Worm (Caenorhabditis elegans) whole organism, L1 larva: ENCODE results near the gene Y75B8A.19.

Experiments used
- C04F5.9 ChIP-seq: sonication (generic microtip); optimal IDR thresholded peaks from 2 replicates; lab custom pipeline; 2016; ENCODE audit warnings: missing genetic modification characterization, missing compliant biosample characterization
- C16A3.4 ChIP-seq: fragments of 150-350 bp; optimal IDR thresholded peaks from 2 replicates; lab custom pipeline; 2014; ENCODE audit warnings: missing biosample characterization, missing genetic modification characterization
- C34B4.2 ChIP-seq: sonication (generic microtip); optimal IDR thresholded peaks from 2 replicates; lab custom pipeline; 2017; ENCODE audit warnings: mild to moderate bottlenecking, missing genetic modification characterization, missing compliant biosample characterization
- aly-2 ChIP-seq: fragments of 150-350 bp; optimal IDR thresholded peaks from 2 replicates; lab custom pipeline; 2014; ENCODE audit warnings: missing biosample characterization, missing genetic modification characterization
- blmp-1 ChIP-seq: fragments of 150-350 bp; optimal IDR thresholded peaks from 2 replicates; lab custom pipeline; 2014; ENCODE audit warnings: missing biosample characterization, missing genetic modification characterization
- ceh-63 ChIP-seq: fragments of 200-800 bp; sonication (Bioruptor generic); optimal IDR thresholded peaks from 2 replicates; lab custom pipeline; 2018; ENCODE audit warnings: mild to moderate bottlenecking, missing genetic modification characterization, missing compliant biosample characterization
- ceh-8 ChIP-seq: fragments of 200-800 bp; sonication (Bioruptor generic); optimal IDR thresholded peaks from 2 replicates; lab custom pipeline; 2018; ENCODE audit warnings: mild to moderate bottlenecking, missing genetic modification characterization, moderate library complexity, missing compliant biosample characterization
- ces-1 ChIP-seq: fragments of 150-350 bp; optimal IDR thresholded peaks from 2 replicates; lab custom pipeline; 2014; ENCODE audit warnings: missing biosample characterization, missing genetic modification reagents, missing genetic modification characterization
- dpl-1 ChIP-seq, 3 experiments: fragments of 150-350 bp in 2 of 3; sonication (generic microtip) in 1 of 3; optimal IDR thresholded peaks; 2 replicates each; lab custom pipeline; 2014 to 2017; ENCODE audit warnings: missing biosample characterization in 3 of 3, missing genetic modification characterization in 3 of 3, missing genetic modification reagents in 3 of 3
- efl-1 ChIP-seq, 4 experiments: fragments of 150-350 bp; optimal IDR thresholded peaks in 3 of 4; peaks in 1 of 4; 1 replicate in 1 of 4; 2 replicates in 3 of 4; lab custom pipeline; 2014; ENCODE audit warnings: missing biosample characterization in 2 of 4, missing genetic modification characterization in 2 of 4, missing genetic modification reagents in 2 of 4
- egl-27 ChIP-seq, 2 experiments: fragments of 150-350 bp in 1 of 2; sonication (generic microtip); optimal IDR thresholded peaks; 3 replicates each; lab custom pipeline; 2017 to 2018; ENCODE audit warnings: missing biosample characterization in 2 of 2, missing genetic modification characterization in 2 of 2, missing genetic modification reagents in 2 of 2
- ets-5 ChIP-seq: fragments of 200-800 bp; sonication (Bioruptor generic); IDR thresholded peaks from 2 replicates; pipeline ENCODE4 v1.3.6; 2022; ENCODE audit warnings: missing genetic modification characterization, missing compliant biosample characterization
- fkh-8 ChIP-seq: sonication (generic microtip); optimal IDR thresholded peaks from 2 replicates; lab custom pipeline; 2016; ENCODE audit warnings: mild to moderate bottlenecking, missing genetic modification characterization, missing compliant biosample characterization
- hpl-2 ChIP-seq: fragments of 150-350 bp; optimal IDR thresholded peaks from 2 replicates; lab custom pipeline; 2014; ENCODE audit warnings: missing biosample characterization, missing genetic modification reagents, missing genetic modification characterization
- lin-13 ChIP-seq: fragments of 150-350 bp; optimal IDR thresholded peaks from 2 replicates; lab custom pipeline; 2014; ENCODE audit warnings: missing biosample characterization, missing genetic modification reagents, missing genetic modification characterization
- lin-15B ChIP-seq: fragments of 150-350 bp; sonication (generic microtip); optimal IDR thresholded peaks from 3 replicates; lab custom pipeline; 2014; ENCODE audit warnings: missing biosample characterization, missing genetic modification characterization
- lsy-2 ChIP-seq, 2 experiments: fragments of 150-350 bp; optimal IDR thresholded peaks; 2 replicates each; lab custom pipeline; 2014; ENCODE audit warnings: missing biosample characterization in 2 of 2, missing genetic modification characterization in 2 of 2
- nhr-12 ChIP-seq: sonication (generic microtip); optimal IDR thresholded peaks from 2 replicates; lab custom pipeline; 2017; ENCODE audit warnings: missing biosample characterization, missing genetic modification characterization
- nhr-19 ChIP-seq: fragments of 200-800 bp; sonication (Bioruptor generic); conservative IDR thresholded peaks from 2 replicates; pipeline ENCODE4 v1.3.6; 2022; ENCODE audit warnings: missing genetic modification characterization, missing compliant biosample characterization
- nhr-20 ChIP-seq: sonication (generic microtip); optimal IDR thresholded peaks from 2 replicates; lab custom pipeline; 2016; ENCODE audit warnings: mild to moderate bottlenecking, missing genetic modification characterization, missing compliant biosample characterization
- nhr-28 ChIP-seq: fragments of 150-350 bp; optimal IDR thresholded peaks from 2 replicates; lab custom pipeline; 2014; ENCODE audit warnings: missing biosample characterization, missing genetic modification characterization
- nhr-71 ChIP-seq: sonication (generic microtip); optimal IDR thresholded peaks from 2 replicates; lab custom pipeline; 2016; ENCODE audit warnings: mild to moderate bottlenecking, missing genetic modification characterization, moderate library complexity, missing compliant biosample characterization
- nhr-84 ChIP-seq: sonication (generic microtip); optimal IDR thresholded peaks from 2 replicates; lab custom pipeline; 2017; ENCODE audit warnings: missing biosample characterization, missing genetic modification characterization
- nhr-85 ChIP-seq: sonication (generic microtip); peaks from one replicate; lab custom pipeline; 2016; ENCODE audit warnings: missing genetic modification characterization, inconsistent platforms, missing compliant biosample characterization
- pag-3 ChIP-seq: sonication (generic microtip); optimal IDR thresholded peaks from 2 replicates; lab custom pipeline; 2017; ENCODE audit warnings: missing genetic modification characterization, mild to moderate bottlenecking, missing compliant biosample characterization, antibody characterized with exemption, borderline replicate concordance; ENCODE audit not compliant: insufficient read depth
- pax-3 ChIP-seq: fragments of 200-800 bp; sonication (Bioruptor generic); optimal IDR thresholded peaks from 2 replicates; lab custom pipeline; 2018; ENCODE audit warnings: mild to moderate bottlenecking, missing genetic modification characterization, moderate library complexity, missing compliant biosample characterization
- pqm-1 ChIP-seq: sonication (generic microtip); optimal IDR thresholded peaks from 3 replicates; lab custom pipeline; 2017; ENCODE audit warnings: missing biosample characterization, missing genetic modification characterization
- skn-1 ChIP-seq: fragments of 150-350 bp; optimal IDR thresholded peaks from 2 replicates; lab custom pipeline; 2014; ENCODE audit warnings: missing biosample characterization, missing genetic modification characterization
- snpc-4 ChIP-seq: fragments of 150-350 bp; optimal IDR thresholded peaks from 2 replicates; lab custom pipeline; 2014; ENCODE audit warnings: missing biosample characterization, missing genetic modification characterization
- snu-23 ChIP-seq: sonication (generic microtip); optimal IDR thresholded peaks from 2 replicates; lab custom pipeline; 2016; ENCODE audit warnings: missing genetic modification characterization, missing compliant biosample characterization
- sptf-1 ChIP-seq: fragments of 150-350 bp; optimal IDR thresholded peaks from 2 replicates; lab custom pipeline; 2014; ENCODE audit warnings: missing biosample characterization, missing genetic modification characterization
- unc-98 ChIP-seq: fragments of 200-800 bp; sonication (Bioruptor generic); IDR thresholded peaks from 2 replicates; pipeline ENCODE4 v1.3.6; 2022; ENCODE audit warnings: missing genetic modification characterization, missing compliant biosample characterization
- vab-15 ChIP-seq: sonication (generic microtip); optimal IDR thresholded peaks from 2 replicates; lab custom pipeline; 2017; ENCODE audit warnings: missing genotype, mild to moderate bottlenecking, missing genetic modification characterization, missing compliant biosample characterization
- xbp-1 ChIP-seq: sonication (generic microtip); optimal IDR thresholded peaks from 2 replicates; lab custom pipeline; 2016; ENCODE audit warnings: missing genetic modification characterization, missing compliant biosample characterization
- zag-1 ChIP-seq: fragments of 150-350 bp; optimal IDR thresholded peaks from 2 replicates; lab custom pipeline; 2014; ENCODE audit warnings: missing biosample characterization, missing genetic modification characterization

Y75B8A.19 gene

DNA sequence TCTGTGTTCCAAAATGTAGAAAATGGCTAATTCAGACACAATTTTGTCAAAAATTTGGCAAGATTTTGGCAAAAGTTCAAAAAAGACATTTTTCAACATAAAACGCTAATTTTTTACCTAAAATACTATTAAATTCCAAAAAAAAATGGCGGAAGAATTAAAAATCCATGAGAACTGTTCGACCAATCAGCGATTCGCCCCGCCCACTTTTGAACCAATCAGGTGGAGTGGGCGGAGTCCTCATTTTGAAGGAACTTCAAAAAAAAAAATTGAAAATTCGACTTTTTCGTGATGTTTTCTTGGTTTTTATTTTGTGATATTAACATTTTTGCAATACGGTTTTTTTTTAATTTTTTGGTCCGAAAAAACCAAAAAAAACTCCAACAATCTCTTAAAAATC is 1.5 kb downstream of the Y75B8A.19 start:
- no peak for TF ChIP-seq lsy-2 (tag; optimal IDR thresholded peaks at IDR 0.05; lab: Kevin White, UChicago)
- TF ChIP-seq pqm-1, result no peak
- no peak for TF ChIP-seq nhr-84 (tag; lab: Kevin White, UChicago)
- no peak for TF ChIP-seq ceh-63 (GFP tag; lab: Kevin White, UChicago)
- no peak for TF ChIP-seq nhr-19
- TF ChIP-seq nhr-28 (tag; lab: Kevin White, UChicago), result no peak
- TF ChIP-seq snpc-4 (tag; lab: Kevin White, UChicago), result no peak
- no peak for TF ChIP-seq ces-1 (GFP tag; lab: Kevin White, UChicago)
- no peak for TF ChIP-seq unc-98 (GFP tag; lab: Robert Waterston, UW)
- TF ChIP-seq lin-13, result no peak
- no peak for TF ChIP-seq C04F5.9 (tag; lab: Kevin White, UChicago)
- TF ChIP-seq dpl-1 (GFP tag; optimal IDR thresholded peaks at IDR 0.05; lab: Kevin White, UChicago), result no peak
- no peak for TF ChIP-seq xbp-1
- TF ChIP-seq pax-3 (tag; lab: Kevin White, UChicago), result no peak

DNA sequence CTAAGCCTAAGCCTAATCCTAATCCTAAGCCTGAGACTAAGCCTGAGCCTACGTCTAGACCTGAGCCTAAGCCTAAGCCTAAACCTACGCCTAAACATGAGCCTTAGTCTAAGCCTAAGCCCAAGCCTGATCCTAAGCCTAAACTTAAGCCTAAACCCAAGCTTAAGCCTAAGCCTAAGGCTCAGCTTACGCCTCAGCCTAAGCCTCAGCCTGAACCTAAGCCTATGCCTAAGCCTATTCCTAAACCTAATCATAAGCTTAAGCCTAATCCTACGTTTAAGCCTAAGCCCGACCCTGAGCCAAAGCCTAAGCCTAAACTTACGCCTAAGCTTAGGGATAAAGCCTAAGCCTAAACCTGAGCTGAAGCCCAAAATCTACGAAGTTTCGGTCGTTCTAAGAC is 3.8 kb downstream of the Y75B8A.19 start:
- TF ChIP-seq nhr-85 (tag; lab: Kevin White, UChicago) (peak; percentile 37), ceh-8 (no peak), ets-5 (GFP tag; lab: Robert Waterston, UW) (no peak), nhr-12 (tag; lab: Kevin White, UChicago) (no peak)

DNA sequence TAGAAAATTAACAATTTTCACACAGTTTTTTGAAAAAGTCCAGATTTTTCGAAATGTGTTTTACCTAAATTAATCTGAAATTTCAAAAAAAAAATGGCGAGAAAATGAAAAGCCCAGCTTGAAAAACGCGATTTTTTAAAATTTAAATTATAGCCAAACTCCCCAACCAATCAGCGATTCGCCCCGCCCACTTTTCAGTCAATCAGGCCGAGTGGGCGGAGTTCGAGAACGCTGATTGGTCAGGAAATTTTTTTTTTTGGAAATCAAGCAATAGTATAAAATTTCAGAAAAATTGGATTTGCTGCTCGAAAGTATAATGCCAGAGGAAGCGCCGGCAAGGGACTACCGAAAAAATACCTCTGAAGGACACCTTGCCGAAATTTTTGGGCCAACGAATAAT is 5.1 kb downstream of the Y75B8A.19 start:
- TF ChIP-seq nhr-85 (tag; lab: Kevin White, UChicago), result no peak
- no peak for TF ChIP-seq egl-27 (tag; optimal IDR thresholded peaks at IDR 0.05; lab: Kevin White, UChicago)
- TF ChIP-seq nhr-12 (tag; lab: Kevin White, UChicago), result no peak
- no peak for TF ChIP-seq hpl-2 (GFP tag; lab: Kevin White, UChicago)
- TF ChIP-seq snu-23 (GFP tag; lab: Kevin White, UChicago), result no peak
- TF ChIP-seq pag-3, result no peak
- no peak for TF ChIP-seq vab-15 (tag; lab: Kevin White, UChicago)
- no peak for TF ChIP-seq nhr-71 (tag; lab: Kevin White, UChicago)
- no peak for TF ChIP-seq nhr-20 (tag; lab: Kevin White, UChicago)
- TF ChIP-seq unc-98 (GFP tag; lab: Robert Waterston, UW), result no peak
- no peak for TF ChIP-seq lin-15B (tag; lab: Kevin White, UChicago)

DNA sequence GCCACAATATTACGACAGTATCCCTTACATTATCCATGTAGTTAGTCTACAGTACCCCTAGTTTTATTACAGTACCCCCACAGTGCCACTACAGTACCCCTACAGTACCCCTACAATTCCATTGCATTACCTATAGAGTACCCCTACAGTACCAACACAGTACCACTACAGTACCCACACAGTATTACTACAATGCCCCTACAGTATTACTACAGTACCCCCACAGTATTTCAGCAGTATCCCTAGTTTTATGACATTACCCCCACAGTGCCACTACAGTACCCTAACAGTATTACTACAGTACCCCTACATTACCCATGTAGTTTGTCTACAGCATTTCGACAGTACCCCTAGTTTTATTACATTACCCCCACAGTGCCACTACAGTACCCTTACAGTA is 7.1 kb downstream of the Y75B8A.19 start:
- TF ChIP-seq skn-1 (tag; lab: Kevin White, UChicago) (no peak), snu-23 (GFP tag; lab: Kevin White, UChicago) (no peak), efl-1 (optimal IDR thresholded peaks at IDR 0.05; lab: Kevin White, UChicago) (no peak), efl-1 (GFP tag; optimal IDR thresholded peaks at IDR 0.05 in 1 of 2; lab: Kevin White, UChicago) (peak in 1 of 2 experiments; percentile 84)

DNA sequence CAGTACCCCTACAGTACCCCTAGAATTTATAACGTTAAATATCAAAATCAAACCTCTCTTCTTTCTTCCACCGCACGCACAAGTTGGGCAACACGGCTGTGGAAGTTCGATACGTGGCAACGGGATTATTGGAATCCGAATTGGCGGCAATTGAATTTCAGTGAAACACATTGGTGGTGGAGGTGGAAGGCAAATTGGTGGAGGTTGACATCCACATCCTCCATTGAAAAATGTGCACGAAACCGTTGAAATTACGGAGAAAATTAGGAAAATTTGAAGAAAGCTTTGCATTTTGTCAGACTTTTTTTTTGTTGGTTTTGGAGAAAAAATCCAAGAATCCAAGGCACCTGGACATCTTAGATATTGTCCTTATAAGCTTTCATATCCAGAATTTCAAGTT is 8.9 kb downstream of the Y75B8A.19 start:
- no peak for TF ChIP-seq pag-3
- TF ChIP-seq snu-23 (GFP tag; lab: Kevin White, UChicago), result no peak
- no peak for TF ChIP-seq nhr-71 (tag; lab: Kevin White, UChicago)

DNA sequence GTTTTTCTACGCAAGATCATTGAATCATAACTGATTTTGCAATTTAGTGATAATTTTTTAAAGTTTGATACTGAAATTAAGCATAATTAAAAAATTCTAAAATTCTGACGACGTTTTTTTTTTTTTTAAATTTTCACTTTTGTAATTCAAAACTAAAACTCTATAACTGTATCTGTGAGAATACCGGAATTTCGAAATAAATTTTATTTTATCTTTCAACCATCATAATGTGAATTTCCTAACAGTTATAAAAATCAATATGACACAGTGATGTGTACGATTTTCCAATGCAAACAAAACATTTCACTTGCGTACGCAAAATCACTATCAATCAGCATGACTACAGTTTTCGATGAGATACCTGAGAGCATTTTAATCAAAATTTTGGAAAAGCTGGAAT is 9.5 kb downstream of the Y75B8A.19 start, which contains the start of the genes grl-15 and fbxa-89:
grl-15 (minus strand) TSS at position 101 of the 400 bp plus-strand sequence.
fbxa-89 (plus strand) TSS at position 271 of the 400 bp plus-strand sequence.
- TF ChIP-seq aly-2 (tag; lab: Kevin White, UChicago) (no peak), sptf-1 (tag; lab: Kevin White, UChicago) (no peak)

DNA sequence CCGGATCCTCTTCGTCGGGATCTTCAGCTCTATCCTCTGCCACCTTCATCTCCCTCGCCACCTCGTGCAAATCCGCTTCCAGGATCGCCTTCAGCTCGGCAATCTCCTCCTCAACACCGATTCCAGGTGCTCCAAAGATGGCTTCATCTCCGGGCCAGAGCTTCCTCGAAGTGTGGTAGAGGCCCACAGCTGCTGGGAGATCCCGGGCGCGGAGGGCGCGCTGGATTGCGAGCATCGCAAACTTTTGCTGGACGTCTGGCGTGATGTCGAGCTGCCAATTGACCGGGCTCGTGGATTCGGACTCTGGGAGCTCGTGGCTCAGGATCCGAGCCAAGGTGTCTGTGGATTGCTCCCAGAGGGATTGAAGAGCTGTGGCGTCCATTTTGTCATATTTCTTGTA is 19.1 kb downstream of the Y75B8A.19 start:
- TF ChIP-seq fkh-8 (tag; lab: Kevin White, UChicago) (no peak), C16A3.4 (tag; lab: Kevin White, UChicago) (no peak), efl-1 (optimal IDR thresholded peaks at IDR 0.05; lab: Kevin White, UChicago) (no peak), efl-1 (GFP tag; optimal IDR thresholded peaks at IDR 0.05 in 1 of 2; lab: Kevin White, UChicago) (no peak), blmp-1 (no peak), nhr-84 (tag; lab: Kevin White, UChicago) (no peak), pqm-1 (no peak), C34B4.2 (tag; lab: Kevin White, UChicago) (no peak), sptf-1 (tag; lab: Kevin White, UChicago) (no peak), zag-1 (no peak)
- TF ChIP-seq, all 84 proteins: peak for 0
